Fruit fly (Drosophila melanogaster) whole organism: Measurements from ENCODE around the gene CG45690.

ENCODE experiments used
- EcR ChIP-seq, 2 experiments: fragments of >200 bp; optimal IDR thresholded peaks; 2 replicates each; lab custom pipeline; 2017; ENCODE audit warnings: missing biosample characterization in 2 of 2, missing genetic modification characterization in 2 of 2, missing genetic modification reagents in 2 of 2
- psq ChIP-seq: fragments of >200 bp; optimal IDR thresholded peaks from 2 replicates; lab custom pipeline; 2017
- usp ChIP-seq: fragments of >200 bp; optimal IDR thresholded peaks from 2 replicates; lab custom pipeline; 2017; ENCODE audit warnings: missing biosample characterization, missing genetic modification characterization, mixed read lengths

dm6 chr2L:10646115-10646514 lies 12.0 kb upstream of the CG45690 start, which contains the start of gene CG17097:
- TF ChIP-seq usp (GFP tag; lab: Kevin White, UChicago) (no peak), EcR (GFP tag; optimal IDR thresholded peaks at IDR 0.05; lab: Kevin White, UChicago) (no peak), psq (lab: Kevin White, UChicago) (no peak)
